Fruit fly (Drosophila melanogaster): ENCODE measurements around the gene Lip4.

- no peak for TF ChIP-seq psq (optimal IDR thresholded peaks at IDR 0.05)
- TF ChIP-seq h (optimal IDR thresholded peaks at IDR 0.05), result no peak
- TF ChIP-seq Sin3A (optimal IDR thresholded peaks at IDR 0.05), result no peak
Measured at dm6 chr2L:10514586-10515137, 12.7 kb upstream of the Lip4 start.
